Worm (Caenorhabditis elegans) whole organism, mixed stage, embryonic: Measurements from ENCODE around the gene far-6.

ENCODE experiments used
- M03D4.4 ChIP-seq: sonication (generic microtip); optimal IDR thresholded peaks from 2 replicates; lab custom pipeline; 2017; ENCODE audit warnings: mild to moderate bottlenecking, missing genetic modification characterization, missing compliant biosample characterization
- bed-3 ChIP-seq: fragments of 200-800 bp; sonication (Bioruptor generic); optimal IDR thresholded peaks from 3 replicates; lab custom pipeline; 2018; ENCODE audit warnings: mild to moderate bottlenecking, missing genetic modification characterization, moderate library complexity, missing compliant biosample characterization
- blmp-1 ChIP-seq: fragments of 150-350 bp; optimal IDR thresholded peaks from 2 replicates; lab custom pipeline; 2014; ENCODE audit warnings: missing biosample characterization, missing genetic modification characterization
- ceh-39 ChIP-seq: fragments of 150-350 bp; optimal IDR thresholded peaks from 2 replicates; lab custom pipeline; 2014; ENCODE audit warnings: missing biosample characterization, missing genetic modification characterization
- ceh-43 ChIP-seq: fragments of 200-800 bp; sonication (Bioruptor generic); optimal IDR thresholded peaks from 2 replicates; lab custom pipeline; 2018; ENCODE audit warnings: mild to moderate bottlenecking, missing genetic modification characterization, moderate library complexity, missing compliant biosample characterization
- ceh-83 ChIP-seq: fragments of 200-800 bp; sonication (Bioruptor generic); optimal IDR thresholded peaks from 2 replicates; lab custom pipeline; 2018; ENCODE audit warnings: mild to moderate bottlenecking, missing genetic modification characterization, missing compliant biosample characterization
- ces-1 ChIP-seq: fragments of 150-350 bp; optimal IDR thresholded peaks from 2 replicates; lab custom pipeline; 2014; ENCODE audit warnings: missing biosample characterization, missing genetic modification reagents, missing genetic modification characterization
- drap-1 ChIP-seq: fragments of 200-800 bp; sonication (Bioruptor generic); optimal IDR thresholded peaks from 3 replicates; lab custom pipeline; 2018; ENCODE audit warnings: mild to moderate bottlenecking, missing genetic modification characterization, missing compliant biosample characterization
- elt-3 ChIP-seq: fragments of 150-350 bp; optimal IDR thresholded peaks from 2 replicates; lab custom pipeline; 2014; ENCODE audit warnings: missing biosample characterization, missing genetic modification characterization
- ham-2 ChIP-seq: fragments of 200-800 bp; sonication (Bioruptor generic); optimal IDR thresholded peaks from 2 replicates; lab custom pipeline; 2018; ENCODE audit warnings: mild to moderate bottlenecking, missing genetic modification characterization, missing compliant biosample characterization
- hlh-1 ChIP-seq: fragments of 150-350 bp; optimal IDR thresholded peaks from 2 replicates; lab custom pipeline; 2014; ENCODE audit warnings: missing biosample characterization, missing genetic modification reagents, missing genetic modification characterization
- lin-13 ChIP-seq: fragments of 150-350 bp; optimal IDR thresholded peaks from 2 replicates; lab custom pipeline; 2014; ENCODE audit warnings: missing biosample characterization, missing genetic modification characterization
- lin-32 ChIP-seq: fragments of 200-800 bp; sonication (Bioruptor generic); optimal IDR thresholded peaks from 2 replicates; lab custom pipeline; 2018; ENCODE audit warnings: mild to moderate bottlenecking, missing genetic modification characterization, missing compliant biosample characterization
- lsy-2 ChIP-seq: fragments of 150-350 bp; optimal IDR thresholded peaks from 2 replicates; lab custom pipeline; 2014; ENCODE audit warnings: missing biosample characterization, missing genetic modification characterization
- mep-1 ChIP-seq: fragments of 150-350 bp; optimal IDR thresholded peaks from 2 replicates; lab custom pipeline; 2017; ENCODE audit warnings: missing biosample characterization, missing genetic modification reagents, missing genetic modification characterization, inconsistent platforms
- mls-2 ChIP-seq: sonication (generic microtip); optimal IDR thresholded peaks from 2 replicates; lab custom pipeline; 2016; ENCODE audit warnings: mild to moderate bottlenecking, missing genetic modification characterization, moderate library complexity, missing compliant biosample characterization
- nhr-12 ChIP-seq: fragments of 150-350 bp; optimal IDR thresholded peaks from 2 replicates; lab custom pipeline; 2014; ENCODE audit warnings: missing biosample characterization, missing genetic modification characterization
- nhr-2 ChIP-seq: fragments of 150-350 bp; optimal IDR thresholded peaks from 2 replicates; lab custom pipeline; 2014; ENCODE audit warnings: missing biosample characterization, missing genetic modification characterization
- nhr-237 ChIP-seq: fragments of 150-350 bp; optimal IDR thresholded peaks from 2 replicates; lab custom pipeline; 2014; ENCODE audit warnings: missing biosample characterization, missing genetic modification characterization
- nhr-76 ChIP-seq: sonication (generic microtip); optimal IDR thresholded peaks from 2 replicates; lab custom pipeline; 2017; ENCODE audit warnings: missing biosample characterization, missing genetic modification characterization
- pha-4 ChIP-seq: fragments of 150-350 bp; optimal IDR thresholded peaks from 2 replicates; lab custom pipeline; 2018; ENCODE audit warnings: missing biosample characterization, missing genetic modification reagents, missing genetic modification characterization
- sem-2 ChIP-seq: fragments of 200-800 bp; sonication (Bioruptor generic); optimal IDR thresholded peaks from 2 replicates; lab custom pipeline; 2018; ENCODE audit warnings: mild to moderate bottlenecking, missing genetic modification characterization, missing compliant biosample characterization
- snpc-4 ChIP-seq: fragments of 150-350 bp; optimal IDR thresholded peaks from 2 replicates; lab custom pipeline; 2014; ENCODE audit warnings: missing biosample characterization, missing genetic modification characterization
- sptf-1 ChIP-seq: sonication (generic microtip); optimal IDR thresholded peaks from 2 replicates; lab custom pipeline; 2017; ENCODE audit warnings: mild to moderate bottlenecking, missing genetic modification characterization, moderate library complexity, missing compliant biosample characterization
- unc-120 ChIP-seq: sonication (generic microtip); optimal IDR thresholded peaks from 2 replicates; lab custom pipeline; 2017; ENCODE audit warnings: missing genetic modification characterization, missing compliant biosample characterization; ENCODE audit not compliant: poor library complexity, severe bottlenecking
- unc-39 ChIP-seq: fragments of 150-350 bp; optimal IDR thresholded peaks from 2 replicates; lab custom pipeline; 2014; ENCODE audit warnings: missing biosample characterization, missing genetic modification characterization
- unc-62 ChIP-seq: fragments of 150-350 bp; optimal IDR thresholded peaks from 2 replicates; lab custom pipeline; 2014; ENCODE audit warnings: missing biosample characterization, missing genetic modification reagents, missing genetic modification characterization
- zip-8 ChIP-seq: fragments of 150-350 bp; optimal IDR thresholded peaks from 2 replicates; lab custom pipeline; 2014; ENCODE audit warnings: missing biosample characterization, missing genetic modification characterization
- ztf-11 ChIP-seq: fragments of 150-350 bp; optimal IDR thresholded peaks from 2 replicates; lab custom pipeline; 2014; ENCODE audit warnings: missing biosample characterization, missing genetic modification characterization

The far-6 gene

ce11 chrIV:13322429-13322828 lies 5.7 kb upstream of the far-6 start:
- TF ChIP-seq sptf-1 (tag; lab: Kevin White, UChicago) (no peak), zip-8 (tag; lab: Kevin White, UChicago) (no peak), bed-3 (no peak), nhr-76 (tag; lab: Kevin White, UChicago) (no peak)

ce11 chrIV:13323823-13324359 lies 4.3 kb upstream of the far-6 start, which contains the start of gene fat-2:
fat-2 (plus strand) TSS chrIV:13323873.
- TF ChIP-seq M03D4.4 (no peak), mls-2 (tag; lab: Kevin White, UChicago) (no peak), unc-120 (no peak), lin-13 (tag; lab: Kevin White, UChicago) (no peak), ceh-83 (no peak), blmp-1 (tag; lab: Kevin White, UChicago) (no peak), unc-62 (GFP tag; lab: Kevin White, UChicago) (no peak), drap-1 (GFP tag; lab: Kevin White, UChicago) (no peak), unc-39 (tag; lab: Kevin White, UChicago) (no peak), nhr-76 (tag; lab: Kevin White, UChicago) (no peak), ceh-39 (tag; lab: Kevin White, UChicago) (no peak), pha-4 (tag; lab: Kevin White, UChicago) (no peak)

ce11 chrIV:13327064-13327463 lies 1.1 kb upstream of the far-6 start:
- TF ChIP-seq sem-2 (GFP tag; lab: Kevin White, UChicago) (no peak), lsy-2 (tag; lab: Kevin White, UChicago) (no peak), nhr-12 (no peak), hlh-1 (tag; lab: Kevin White, UChicago) (no peak), lin-32 (no peak), nhr-237 (no peak), elt-3 (tag; lab: Kevin White, UChicago) (no peak), pha-4 (tag; lab: Kevin White, UChicago) (no peak)

- TF ChIP-seq lsy-2 (tag; lab: Kevin White, UChicago), result no peak
- no peak for TF ChIP-seq mep-1 (tag; lab: Kevin White, UChicago)
- no peak for TF ChIP-seq ceh-43 (GFP tag; lab: Kevin White, UChicago)
- no peak for TF ChIP-seq ceh-83
- no peak for TF ChIP-seq sptf-1 (tag; lab: Kevin White, UChicago)
- TF ChIP-seq ceh-39 (tag; lab: Kevin White, UChicago), result no peak
- TF ChIP-seq elt-3 (tag; lab: Kevin White, UChicago), result no peak
- TF ChIP-seq blmp-1 (tag; lab: Kevin White, UChicago), result no peak
- TF ChIP-seq ztf-11 (tag; lab: Kevin White, UChicago), result no peak
- no peak for TF ChIP-seq sem-2 (GFP tag; lab: Kevin White, UChicago)
- no peak for TF ChIP-seq mls-2 (tag; lab: Kevin White, UChicago)
- TF ChIP-seq lin-13 (tag; lab: Kevin White, UChicago), result no peak
- TF ChIP-seq ham-2 (GFP tag; lab: Kevin White, UChicago), result no peak
- TF ChIP-seq hlh-1 (tag; lab: Kevin White, UChicago), result no peak
These were observed 2.4 kb downstream of the far-6 start for ce11 chrIV:13330547-13330946.

- no peak for TF ChIP-seq pha-4 (tag; lab: Kevin White, UChicago)
- TF ChIP-seq nhr-2 (tag; lab: Kevin White, UChicago), result no peak
- no peak for TF ChIP-seq sem-2 (GFP tag; lab: Kevin White, UChicago)
These were observed 3.1 kb downstream of the far-6 start, which contains the start of gene pqn-74 for ce11 chrIV:13331285-13331684. pqn-74 (minus strand) TSS chrIV:13331406.

- TF ChIP-seq zip-8 (tag; lab: Kevin White, UChicago) (no peak), ceh-39 (tag; lab: Kevin White, UChicago) (no peak), ces-1 (GFP tag; lab: Kevin White, UChicago) (no peak), snpc-4 (no peak), mep-1 (tag; lab: Kevin White, UChicago) (no peak), elt-3 (tag; lab: Kevin White, UChicago) (no peak), ceh-83 (no peak), nhr-76 (tag; lab: Kevin White, UChicago) (no peak), M03D4.4 (no peak), blmp-1 (tag; lab: Kevin White, UChicago) (no peak), nhr-2 (tag; lab: Kevin White, UChicago) (no peak), lin-13 (tag; lab: Kevin White, UChicago) (no peak), unc-39 (tag; lab: Kevin White, UChicago) (no peak)
These were observed 6.1 kb downstream of the far-6 start for ce11 chrIV:13334287-13334686.
